Worm (Caenorhabditis elegans): ENCODE measurements around the gene cpb-1.
A peak's percentile ranks its signal among the peaks of the same experiment; 100 is the strongest.

- TF ChIP-seq fos-1 (tag; optimal IDR thresholded peaks at IDR 0.05) = no peak
- no peak for TF ChIP-seq dpl-1 (GFP tag; optimal IDR thresholded peaks at IDR 0.05)
- TF ChIP-seq ztf-4 (tag; optimal IDR thresholded peaks at IDR 0.05) = no peak
- TF ChIP-seq ceh-82 (tag; optimal IDR thresholded peaks at IDR 0.05) = no peak
- peak in 2 of 6 experiments; percentile 15 to 40 for TF ChIP-seq elt-3 (tag; optimal IDR thresholded peaks at IDR 0.05)
- no peak for TF ChIP-seq nhr-28 (tag; optimal IDR thresholded peaks at IDR 0.05)
- no peak for TF ChIP-seq nhr-11 (tag; optimal IDR thresholded peaks at IDR 0.05)
- TF ChIP-seq ztf-11 (tag; optimal IDR thresholded peaks at IDR 0.05) = no peak
- TF ChIP-seq nhr-237 (tag; optimal IDR thresholded peaks at IDR 0.05) = no peak
- no peak for TF ChIP-seq mdl-1 (tag; optimal IDR thresholded peaks at IDR 0.05)
Measured at ce11 chrIII:9300670-9301069, 21.4 kb upstream of the cpb-1 start.
